Worm (Caenorhabditis elegans) whole organism, L1 larva: ENCODE measurements around the gene F48E8.8.

Source experiments
- C04F5.9 ChIP-seq: sonication (generic microtip); optimal IDR thresholded peaks from 2 replicates; lab custom pipeline; 2016; ENCODE audit warnings: missing genetic modification characterization, missing compliant biosample characterization
- F16B12.6 ChIP-seq: fragments of 150-350 bp; optimal IDR thresholded peaks from 2 replicates; lab custom pipeline; 2014; ENCODE audit warnings: missing biosample characterization, missing genetic modification characterization
- aha-1 ChIP-seq: fragments of 150-350 bp; optimal IDR thresholded peaks from 2 replicates; lab custom pipeline; 2014; ENCODE audit warnings: missing biosample characterization, missing genetic modification characterization
- blmp-1 ChIP-seq: fragments of 150-350 bp; optimal IDR thresholded peaks from 2 replicates; lab custom pipeline; 2014; ENCODE audit warnings: missing biosample characterization, missing genetic modification characterization
- ceh-82 ChIP-seq, 3 experiments: fragments of 150-350 bp in 1 of 3; sonication (generic microtip) in 2 of 3; optimal IDR thresholded peaks; 2 replicates each; lab custom pipeline; 2014 to 2017; ENCODE audit warnings: missing biosample characterization in 3 of 3, missing genetic modification characterization in 3 of 3
- dpl-1 ChIP-seq, 3 experiments: fragments of 150-350 bp in 2 of 3; sonication (generic microtip) in 1 of 3; optimal IDR thresholded peaks; 2 replicates each; lab custom pipeline; 2014 to 2017; ENCODE audit warnings: missing biosample characterization in 3 of 3, missing genetic modification characterization in 3 of 3, missing genetic modification reagents in 3 of 3
- dsc-1 ChIP-seq: sonication (generic microtip); optimal IDR thresholded peaks from 2 replicates; lab custom pipeline; 2016; ENCODE audit warnings: mild to moderate bottlenecking, missing genetic modification characterization, missing compliant biosample characterization
- efl-1 ChIP-seq, 4 experiments: fragments of 150-350 bp; optimal IDR thresholded peaks in 3 of 4; peaks in 1 of 4; 1 replicate in 1 of 4; 2 replicates in 3 of 4; lab custom pipeline; 2014; ENCODE audit warnings: missing biosample characterization in 2 of 4, missing genetic modification characterization in 2 of 4, missing genetic modification reagents in 2 of 4
- efl-3 ChIP-seq: fragments of 200-800 bp; sonication (Bioruptor generic); optimal IDR thresholded peaks from 2 replicates; lab custom pipeline; 2018; ENCODE audit warnings: mild to moderate bottlenecking, missing genetic modification characterization, missing compliant biosample characterization
- egl-27 ChIP-seq, 2 experiments: fragments of 150-350 bp in 1 of 2; sonication (generic microtip); optimal IDR thresholded peaks; 3 replicates each; lab custom pipeline; 2017 to 2018; ENCODE audit warnings: missing biosample characterization in 2 of 2, missing genetic modification characterization in 2 of 2, missing genetic modification reagents in 2 of 2
- elt-2 ChIP-seq: sonication (generic microtip); optimal IDR thresholded peaks from 2 replicates; lab custom pipeline; 2016; ENCODE audit warnings: missing genetic modification characterization, mild to moderate bottlenecking, inconsistent platforms, missing compliant biosample characterization, missing genetic modification reagents
- elt-3 ChIP-seq, 6 experiments: fragments of 150-350 bp in 1 of 6; sonication (generic microtip); optimal IDR thresholded peaks; 2 replicates each; lab custom pipeline; 2017 to 2018; ENCODE audit warnings: missing biosample characterization in 6 of 6, missing genetic modification characterization in 6 of 6, inconsistent platforms in 1 of 6
- ets-5 ChIP-seq: fragments of 200-800 bp; sonication (Bioruptor generic); IDR thresholded peaks from 2 replicates; pipeline ENCODE4 v1.3.6; 2022; ENCODE audit warnings: missing genetic modification characterization, missing compliant biosample characterization
- fkh-4 ChIP-seq: sonication (generic microtip); optimal IDR thresholded peaks from 2 replicates; lab custom pipeline; 2016; ENCODE audit warnings: missing compliant biosample characterization, missing genetic modification characterization, borderline replicate concordance
- isw-1 ChIP-seq: fragments of 200-800 bp; sonication (Bioruptor generic); IDR thresholded peaks from 2 replicates; pipeline ENCODE4 v1.3.6; 2022; ENCODE audit warnings: missing genetic modification characterization, missing compliant biosample characterization
- lin-14 ChIP-seq: fragments of 200-800 bp; sonication (Bioruptor generic); optimal IDR thresholded peaks from 2 replicates; lab custom pipeline; 2018; ENCODE audit warnings: mild to moderate bottlenecking, missing genetic modification characterization, moderate library complexity, missing compliant biosample characterization
- lin-35 ChIP-seq, 2 experiments: fragments of 150-350 bp; optimal IDR thresholded peaks; 2 replicates each; lab custom pipeline; 2014; ENCODE audit warnings: missing biosample characterization in 2 of 2, missing genetic modification characterization in 2 of 2, missing genetic modification reagents in 2 of 2
- lir-3 ChIP-seq: sonication (generic microtip); optimal IDR thresholded peaks from 2 replicates; lab custom pipeline; 2016; ENCODE audit warnings: mild to moderate bottlenecking, missing genetic modification characterization, moderate library complexity, missing compliant biosample characterization; ENCODE audit not compliant: poor library complexity
- lsy-2 ChIP-seq, 2 experiments: fragments of 150-350 bp; optimal IDR thresholded peaks; 2 replicates each; lab custom pipeline; 2014; ENCODE audit warnings: missing biosample characterization in 2 of 2, missing genetic modification characterization in 2 of 2
- mdl-1 ChIP-seq, 2 experiments: fragments of 150-350 bp; optimal IDR thresholded peaks; 2 replicates each; lab custom pipeline; 2014 to 2017; ENCODE audit warnings: missing biosample characterization in 2 of 2, missing genetic modification characterization in 2 of 2, inconsistent platforms in 1 of 2
- mep-1 ChIP-seq: fragments of 150-350 bp; optimal IDR thresholded peaks from 2 replicates; lab custom pipeline; 2014; ENCODE audit warnings: missing biosample characterization, missing genetic modification characterization
- nhr-11 ChIP-seq: fragments of 150-350 bp; optimal IDR thresholded peaks from 2 replicates; lab custom pipeline; 2014; ENCODE audit warnings: missing biosample characterization, missing genetic modification characterization
- nhr-19 ChIP-seq: fragments of 200-800 bp; sonication (Bioruptor generic); conservative IDR thresholded peaks from 2 replicates; pipeline ENCODE4 v1.3.6; 2022; ENCODE audit warnings: missing genetic modification characterization, missing compliant biosample characterization
- nhr-20 ChIP-seq: sonication (generic microtip); optimal IDR thresholded peaks from 2 replicates; lab custom pipeline; 2016; ENCODE audit warnings: mild to moderate bottlenecking, missing genetic modification characterization, missing compliant biosample characterization
- nhr-237 ChIP-seq: fragments of 150-350 bp; optimal IDR thresholded peaks from 2 replicates; lab custom pipeline; 2014; ENCODE audit warnings: missing biosample characterization, missing genetic modification characterization
- nhr-47 ChIP-seq: sonication (generic microtip); optimal IDR thresholded peaks from 2 replicates; lab custom pipeline; 2016; ENCODE audit warnings: mild to moderate bottlenecking, missing genetic modification characterization, moderate library complexity, missing compliant biosample characterization
- nhr-71 ChIP-seq: sonication (generic microtip); optimal IDR thresholded peaks from 2 replicates; lab custom pipeline; 2016; ENCODE audit warnings: mild to moderate bottlenecking, missing genetic modification characterization, moderate library complexity, missing compliant biosample characterization
- nhr-76 ChIP-seq: sonication (generic microtip); optimal IDR thresholded peaks from 2 replicates; lab custom pipeline; 2017; ENCODE audit warnings: missing biosample characterization, missing genetic modification characterization
- nhr-77 ChIP-seq: fragments of 150-350 bp; optimal IDR thresholded peaks from 2 replicates; lab custom pipeline; 2014; ENCODE audit warnings: missing biosample characterization, missing genetic modification characterization
- nhr-85 ChIP-seq: sonication (generic microtip); peaks from one replicate; lab custom pipeline; 2016; ENCODE audit warnings: missing genetic modification characterization, inconsistent platforms, missing compliant biosample characterization
- nhr-90 ChIP-seq: sonication (generic microtip); optimal IDR thresholded peaks from 2 replicates; lab custom pipeline; 2016; ENCODE audit warnings: mild to moderate bottlenecking, missing genetic modification characterization, missing compliant biosample characterization; ENCODE audit not compliant: poor library complexity
- rnt-1 ChIP-seq: sonication (generic microtip); optimal IDR thresholded peaks from 2 replicates; lab custom pipeline; 2016; ENCODE audit warnings: mild to moderate bottlenecking, missing genetic modification characterization, moderate library complexity, missing compliant biosample characterization
- skn-1 ChIP-seq: fragments of 150-350 bp; optimal IDR thresholded peaks from 2 replicates; lab custom pipeline; 2014; ENCODE audit warnings: missing biosample characterization, missing genetic modification characterization
- snpc-4 ChIP-seq: fragments of 150-350 bp; optimal IDR thresholded peaks from 2 replicates; lab custom pipeline; 2014; ENCODE audit warnings: missing biosample characterization, missing genetic modification characterization
- unc-30 ChIP-seq: sonication (generic microtip); optimal IDR thresholded peaks from 2 replicates; lab custom pipeline; 2017; ENCODE audit warnings: missing biosample characterization, missing genetic modification characterization
- unc-62 ChIP-seq: fragments of 150-350 bp; optimal IDR thresholded peaks from 2 replicates; lab custom pipeline; 2014; ENCODE audit warnings: missing biosample characterization, missing genetic modification reagents, missing genetic modification characterization
- zip-4 ChIP-seq: fragments of 200-800 bp; sonication (Bioruptor generic); optimal IDR thresholded peaks from 2 replicates; lab custom pipeline; 2018; ENCODE audit warnings: mild to moderate bottlenecking, missing genetic modification characterization, moderate library complexity, missing compliant biosample characterization
- ztf-11 ChIP-seq, 2 experiments: sonication (generic microtip); optimal IDR thresholded peaks; 2 replicates each; lab custom pipeline; 2016 to 2017; ENCODE audit warnings: missing genetic modification characterization in 2 of 2, missing biosample characterization in 1 of 2, missing compliant biosample characterization in 1 of 2

The F48E8.8 gene

DNA sequence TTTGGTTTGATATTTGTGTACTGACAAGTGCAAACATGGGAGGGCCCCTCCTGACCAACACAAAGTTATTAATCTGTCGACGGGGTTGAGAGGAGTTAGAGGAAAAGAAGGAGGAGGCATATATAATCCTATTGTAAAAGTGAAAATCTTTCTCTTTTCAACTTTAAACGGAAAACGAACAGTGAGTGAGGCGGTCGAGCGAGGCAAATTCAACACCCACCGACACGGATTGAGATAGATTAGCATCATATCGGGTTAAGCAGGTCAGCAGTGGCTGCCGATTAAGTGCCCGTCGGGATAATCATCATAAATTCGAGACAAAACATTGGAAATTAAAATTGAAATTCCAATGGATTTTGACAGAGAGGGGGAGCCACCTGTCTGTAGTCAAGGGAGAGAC, 13.3 kb downstream of the F48E8.8 start:
- TF ChIP-seq C04F5.9 (no peak), blmp-1 (tag; lab: Kevin White, UChicago) (peak; percentile 81), efl-3 (no peak)

DNA sequence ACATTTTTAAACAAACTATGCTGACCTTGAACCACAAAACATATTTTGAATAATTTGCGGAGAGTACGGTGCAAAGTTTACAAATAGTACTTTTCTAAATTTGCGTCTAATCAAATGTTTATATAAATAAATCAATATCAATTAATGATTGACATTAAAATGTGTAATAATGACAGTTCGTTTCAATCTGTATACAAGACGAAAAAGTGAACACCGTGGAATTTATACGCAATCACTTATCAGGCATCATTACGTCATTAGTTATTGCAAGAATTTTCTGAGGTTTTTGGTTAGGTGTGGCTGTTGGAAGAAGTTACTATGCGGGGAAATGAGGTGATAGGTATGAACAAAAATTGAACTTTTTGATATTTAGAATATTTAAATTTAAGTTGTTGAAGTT, 22.5 kb downstream of the F48E8.8 start:
- TF ChIP-seq nhr-76 (tag; lab: Kevin White, UChicago) (no peak), ztf-11 (tag; optimal IDR thresholded peaks at IDR 0.05; lab: Kevin White, UChicago) (no peak), nhr-85 (no peak), nhr-47 (tag; lab: Kevin White, UChicago) (no peak), efl-1 (optimal IDR thresholded peaks at IDR 0.05; lab: Kevin White, UChicago) (no peak), efl-1 (GFP tag; optimal IDR thresholded peaks at IDR 0.05 in 1 of 2; lab: Kevin White, UChicago) (no peak), unc-30 (no peak), mep-1 (tag; lab: Kevin White, UChicago) (no peak), aha-1 (tag; lab: Kevin White, UChicago) (no peak)

DNA sequence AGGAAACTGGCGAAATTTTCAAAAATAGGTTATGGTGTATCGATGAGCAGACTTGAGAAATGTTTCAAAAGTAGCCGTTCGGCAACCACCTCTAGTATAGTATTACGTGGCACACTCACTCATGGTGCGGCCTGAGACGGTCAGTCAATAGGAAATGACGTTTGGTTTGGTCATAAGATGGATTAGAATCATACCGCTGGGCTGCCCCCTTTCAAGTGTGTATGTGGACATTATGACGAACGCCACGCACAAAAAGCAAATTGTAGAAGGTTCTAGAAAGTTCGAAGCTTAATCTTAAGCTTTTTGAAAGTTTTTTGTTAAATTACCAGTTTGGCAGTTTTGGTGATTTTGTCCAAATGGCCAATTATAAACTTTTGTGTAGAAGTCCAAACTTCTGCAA, 25.2 kb downstream of the F48E8.8 start:
- TF ChIP-seq snpc-4, result no peak
- peak; percentile 8 for TF ChIP-seq lin-14 (GFP tag; lab: Kevin White, UChicago)
- no peak for TF ChIP-seq unc-62 (GFP tag; lab: Kevin White, UChicago)
- TF ChIP-seq nhr-237 (tag; lab: Kevin White, UChicago), result no peak
- TF ChIP-seq blmp-1 (tag; lab: Kevin White, UChicago), result peak; percentile 36

DNA sequence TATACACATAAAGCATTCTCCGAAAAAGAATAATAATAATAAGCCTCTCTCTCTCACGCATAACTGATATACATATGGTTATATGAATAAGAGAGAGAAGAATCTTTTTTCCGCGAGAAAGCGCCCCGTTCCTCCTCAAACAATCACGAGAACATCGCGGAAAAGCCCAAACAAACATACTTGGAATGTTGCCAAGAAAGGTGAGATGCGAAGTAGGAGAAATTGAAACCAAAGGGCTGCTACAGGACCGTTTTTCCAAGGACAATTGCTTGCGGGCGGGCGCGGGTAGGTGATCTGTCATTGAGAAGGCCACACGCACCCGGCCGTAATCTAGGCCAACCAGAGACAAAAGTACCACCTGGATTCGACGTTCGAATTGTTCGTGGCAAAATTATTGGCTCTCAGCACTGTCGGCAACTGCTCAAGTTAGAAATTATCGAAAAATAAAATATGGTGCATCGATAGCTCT, 25.9 kb downstream of the F48E8.8 start, which contains the start of gene dnj-24:
Gene dnj-24, minus strand, starts transcription at position 419 of the 469 bp plus-strand sequence.
- TF ChIP-seq efl-1 (optimal IDR thresholded peaks at IDR 0.05; lab: Kevin White, UChicago) (no peak), efl-1 (GFP tag; optimal IDR thresholded peaks at IDR 0.05 in 1 of 2; lab: Kevin White, UChicago) (peak in 1 of 2 experiments; percentile 48), nhr-71 (tag; lab: Kevin White, UChicago) (peak; percentile 7), blmp-1 (tag; lab: Kevin White, UChicago) (peak; percentile 80), nhr-85 (peak; percentile 79), lin-14 (GFP tag; lab: Kevin White, UChicago) (peak; percentile 37), snpc-4 (no peak), isw-1 (GFP tag; lab: Robert Waterston, UW) (no peak)

DNA sequence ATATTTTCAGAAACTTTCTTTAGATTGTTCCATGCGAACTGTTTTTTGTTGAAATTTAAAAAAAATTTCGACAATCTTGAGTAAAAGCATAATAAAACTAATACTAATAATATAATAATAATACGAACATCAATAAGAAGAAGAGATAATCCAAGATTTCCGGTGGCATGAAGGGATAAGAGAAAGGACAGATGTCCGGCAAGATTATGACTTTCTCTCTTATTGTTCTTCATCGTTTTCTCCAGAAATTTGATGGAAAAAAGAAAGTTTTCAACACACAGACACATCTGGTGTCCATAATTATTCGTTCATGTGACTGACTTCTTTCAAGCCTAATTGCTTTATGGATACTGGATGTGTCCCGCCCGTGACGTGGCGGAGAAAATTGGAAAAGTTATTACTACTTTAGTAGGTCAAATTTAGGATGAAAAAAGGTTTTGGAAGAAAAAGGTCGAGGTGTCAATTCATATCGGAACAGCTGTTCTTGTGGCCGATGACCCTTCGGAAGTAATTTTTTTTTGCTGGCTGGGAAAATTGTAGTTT, 27.0 kb downstream of the F48E8.8 start:
- TF ChIP-seq fkh-4 (tag; lab: Kevin White, UChicago) (peak; percentile 59), nhr-85 (peak; percentile 9), ets-5 (GFP tag; lab: Robert Waterston, UW) (no peak), dsc-1 (tag; lab: Kevin White, UChicago) (peak; percentile 87), blmp-1 (tag; lab: Kevin White, UChicago) (peak; percentile 91), zip-4 (GFP tag; lab: Kevin White, UChicago) (no peak)

DNA sequence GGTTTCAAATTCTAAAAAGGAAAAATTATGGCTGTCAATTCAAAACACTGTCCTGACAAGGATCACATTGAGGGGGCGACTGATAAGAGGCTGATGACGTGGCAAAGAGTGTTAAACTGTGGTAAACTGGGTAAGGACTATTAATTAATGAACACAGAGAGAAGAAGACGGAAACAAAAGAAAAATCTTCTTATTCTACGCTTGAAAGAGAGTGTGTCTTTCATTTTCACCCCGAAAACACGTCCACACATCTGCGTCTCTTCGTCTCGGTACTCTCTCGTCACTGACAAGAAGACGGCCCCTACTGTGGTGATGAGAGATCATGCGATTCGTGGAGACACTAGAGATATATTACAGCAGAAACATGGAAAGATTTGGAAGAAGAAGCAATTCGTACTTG, 28.2 kb downstream of the F48E8.8 start:
- TF ChIP-seq F16B12.6 (no peak), nhr-19 (GFP tag; lab: Robert Waterston, UW) (0 out of 2 replicates have a peak, but pooled peaks have one; percentile 13), blmp-1 (tag; lab: Kevin White, UChicago) (peak; percentile 93), egl-27 (tag; optimal IDR thresholded peaks at IDR 0.05; lab: Kevin White, UChicago) (no peak), skn-1 (tag; lab: Kevin White, UChicago) (no peak), ceh-82 (tag; optimal IDR thresholded peaks at IDR 0.05; lab: Kevin White, UChicago) (no peak), lsy-2 (tag; optimal IDR thresholded peaks at IDR 0.05; lab: Kevin White, UChicago) (peak in 1 of 2 experiments; percentile 36), nhr-77 (tag; lab: Kevin White, UChicago) (no peak), dsc-1 (tag; lab: Kevin White, UChicago) (peak; percentile 36), lir-3 (tag; lab: Kevin White, UChicago) (no peak), mdl-1 (tag; optimal IDR thresholded peaks at IDR 0.05; lab: Kevin White, UChicago) (peak in 1 of 2 experiments; percentile 40), dpl-1 (GFP tag; optimal IDR thresholded peaks at IDR 0.05; lab: Kevin White, UChicago) (peak in 1 of 3 experiments; percentile 4), elt-2 (tag; lab: Kevin White, UChicago) (peak; percentile 11), elt-3 (tag; optimal IDR thresholded peaks at IDR 0.05; lab: Kevin White, UChicago) (peak in 2 of 6 experiments; percentile 10 to 33), lin-35 (GFP tag; optimal IDR thresholded peaks at IDR 0.05; lab: Kevin White, UChicago) (peak in 1 of 2 experiments; percentile 21), lin-14 (GFP tag; lab: Kevin White, UChicago) (peak; percentile 73), nhr-11 (tag; lab: Kevin White, UChicago) (no peak), nhr-20 (peak; percentile 22), efl-1 (optimal IDR thresholded peaks at IDR 0.05; lab: Kevin White, UChicago) (peak in 1 of 2 experiments; percentile 16), efl-1 (GFP tag; optimal IDR thresholded peaks at IDR 0.05 in 1 of 2; lab: Kevin White, UChicago) (no peak), nhr-71 (tag; lab: Kevin White, UChicago) (peak; percentile 59), rnt-1 (tag; lab: Kevin White, UChicago) (peak; percentile 70), nhr-90 (tag; lab: Kevin White, UChicago) (peak; percentile 10)
